Worm (Caenorhabditis elegans): Measurements from ENCODE around the gene ZC449.4.

- no peak for TF ChIP-seq cnd-1 (tag; optimal IDR thresholded peaks at IDR 0.05)
- no peak for TF ChIP-seq pha-4 (tag; optimal IDR thresholded peaks at IDR 0.05)
- no peak for TF ChIP-seq nhr-28 (tag; optimal IDR thresholded peaks at IDR 0.05)
- no peak for TF ChIP-seq snpc-4 (tag; optimal IDR thresholded peaks at IDR 0.05)
- no peak for TF ChIP-seq unc-62 (GFP tag; optimal IDR thresholded peaks at IDR 0.05)
- no peak for TF ChIP-seq mab-5 (tag; optimal IDR thresholded peaks at IDR 0.05)
Observed at ce11 chrX:4997548-4998087, 36.1 kb downstream of the ZC449.4 start, which contains the start of gene ZC8.6.

Data from whole organism, mixed stage, embryonic.